Worm (Caenorhabditis elegans) whole organism, L3 larva: Measurements from ENCODE around the gene K09H11.15.

Experiments
- aly-2 ChIP-seq: fragments of 150-350 bp; optimal IDR thresholded peaks from 2 replicates; lab custom pipeline; 2014; ENCODE audit warnings: missing biosample characterization, missing genetic modification characterization
- elt-1 ChIP-seq: fragments of 150-350 bp; optimal IDR thresholded peaks from 2 replicates; lab custom pipeline; 2014; ENCODE audit warnings: missing biosample characterization, missing genetic modification characterization
- nhr-12 ChIP-seq: fragments of 150-350 bp; optimal IDR thresholded peaks from 2 replicates; lab custom pipeline; 2014; ENCODE audit warnings: missing biosample characterization, missing genetic modification characterization
- nhr-43 ChIP-seq: sonication (generic microtip); optimal IDR thresholded peaks from 2 replicates; lab custom pipeline; 2016; ENCODE audit warnings: mild to moderate bottlenecking, missing genetic modification characterization, missing compliant biosample characterization; ENCODE audit not compliant: poor library complexity, severe bottlenecking
- zag-1 ChIP-seq: fragments of 150-350 bp; optimal IDR thresholded peaks from 2 replicates; lab custom pipeline; 2014; ENCODE audit warnings: missing biosample characterization, missing genetic modification characterization
- ztf-11 ChIP-seq: fragments of 150-350 bp; optimal IDR thresholded peaks from 2 replicates; lab custom pipeline; 2014; ENCODE audit warnings: missing biosample characterization, missing genetic modification characterization
- ztf-4 ChIP-seq: fragments of 150-350 bp; optimal IDR thresholded peaks from 2 replicates; lab custom pipeline; 2014; ENCODE audit warnings: missing biosample characterization, missing genetic modification characterization

ce11 chrV:5726463-5726862 is 4.2 kb downstream of the K09H11.15 start, which contains the start of gene K09H11.4:
- TF ChIP-seq nhr-12 (tag; lab: Kevin White, UChicago) = no peak
- TF ChIP-seq elt-1 (tag; lab: Kevin White, UChicago) = no peak
- TF ChIP-seq aly-2 (tag; lab: Kevin White, UChicago) = no peak
- no peak for TF ChIP-seq nhr-43 (tag; lab: Kevin White, UChicago)
- no peak for TF ChIP-seq ztf-4 (tag; lab: Kevin White, UChicago)
- TF ChIP-seq ztf-11 (tag; lab: Kevin White, UChicago) = no peak
- TF ChIP-seq zag-1 = no peak
